Worm (Caenorhabditis elegans): Measurements from ENCODE around the gene sri-65.
A peak's percentile ranks its signal among the peaks of the same experiment; 100 is the strongest.

sri-65 gene

DNA sequence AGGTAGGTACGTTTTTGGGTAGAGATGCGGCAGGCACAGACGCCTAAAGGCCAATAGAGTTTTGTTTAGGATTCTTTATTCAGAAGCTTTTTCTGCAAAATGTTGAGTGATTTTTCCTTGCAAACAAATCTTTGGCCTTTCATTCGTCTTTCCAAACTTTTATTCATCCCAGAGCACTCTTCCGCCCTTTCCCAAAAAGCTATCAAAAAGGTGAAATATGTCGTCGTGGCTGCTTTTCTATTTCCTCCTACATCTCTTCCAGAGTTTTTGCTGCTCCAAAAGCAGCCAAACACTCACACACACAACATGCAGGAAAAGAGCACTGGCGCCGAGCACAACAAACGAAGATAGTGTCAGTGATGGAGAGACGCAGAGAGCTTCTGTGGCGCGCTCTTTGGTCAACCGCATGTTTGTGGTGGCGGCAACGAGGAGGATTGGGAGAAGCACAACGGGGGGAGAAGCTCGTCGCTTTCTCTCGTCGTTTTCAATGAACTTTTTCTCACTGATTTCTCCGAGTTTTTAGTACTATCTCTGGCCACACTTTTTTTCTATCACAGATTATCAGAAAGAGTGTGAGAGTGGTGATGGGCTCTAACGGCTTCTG, 37.3 kb downstream of the sri-65 start (continued):
- TF ChIP-seq F23B12.7 (tag; optimal IDR thresholded peaks at IDR 0.05; ENCODE audit: insufficient read depth) (no peak), attf-3 (GFP tag; conservative IDR thresholded peaks at IDR 0.05) (no peak), him-1 (tag; optimal IDR thresholded peaks at IDR 0.05) (no peak), F33H1.4 (GFP tag; IDR thresholded peaks at IDR 0.05) (no peak), xnd-1 (tag; optimal IDR thresholded peaks at IDR 0.05) (no peak), gei-17 (GFP tag; optimal IDR thresholded peaks at IDR 0.05) (peak; percentile 12), nhr-120 (GFP tag; IDR thresholded peaks at IDR 0.05) (no peak), ceh-40 (GFP tag; IDR thresholded peaks at IDR 0.05) (no peak), snpc-1.1 (tag; optimal IDR thresholded peaks at IDR 0.05; ENCODE audit: insufficient read depth) (no peak), ceh-58 (GFP tag; IDR thresholded peaks at IDR 0.05) (no peak), dox-1 (GFP tag; IDR thresholded peaks at IDR 0.05) (peak; percentile 42; the same call in 1 of the 2 replicates), tbp1 (GFP tag; optimal IDR thresholded peaks at IDR 0.05) (no peak), pbrm-1 (GFP tag; IDR thresholded peaks at IDR 0.05) (no peak), lin-54 (GFP tag; optimal IDR thresholded peaks at IDR 0.05) (no peak), lin-35 (GFP tag; optimal IDR thresholded peaks at IDR 0.05) (no peak), zfh-2 (GFP tag; conservative IDR thresholded peaks at IDR 0.05) (peak; percentile 92), K11D2.4 (GFP tag; IDR thresholded peaks at IDR 0.05) (no peak), lsl-1 (GFP tag; optimal IDR thresholded peaks at IDR 0.05) (no peak), ztf-3 (GFP tag; optimal IDR thresholded peaks at IDR 0.05) (no peak), cebp-1 (GFP tag; IDR thresholded peaks at IDR 0.05) (no peak), cebp-1 (tag; optimal IDR thresholded peaks at IDR 0.05) (peak; percentile 61), ZK185.1 (tag; optimal IDR thresholded peaks at IDR 0.05; ENCODE audit: poor library complexity, severe bottlenecking) (no peak), lir-1 (GFP tag; conservative IDR thresholded peaks at IDR 0.05) (no peak), lin-40 (tag; optimal IDR thresholded peaks at IDR 0.05) (no peak), ztf-6 (GFP tag; IDR thresholded peaks at IDR 0.05) (no peak), ets-4 (GFP tag; optimal IDR thresholded peaks at IDR 0.05) (peak; percentile 48), somi-1 (GFP tag; optimal IDR thresholded peaks at IDR 0.05) (no peak), F37B4.10 (GFP tag; IDR thresholded peaks at IDR 0.05) (no peak), die-1 (tag; optimal IDR thresholded peaks at IDR 0.05) (no peak), ccch-3 (GFP tag; optimal IDR thresholded peaks at IDR 0.05) (no peak)

DNA sequence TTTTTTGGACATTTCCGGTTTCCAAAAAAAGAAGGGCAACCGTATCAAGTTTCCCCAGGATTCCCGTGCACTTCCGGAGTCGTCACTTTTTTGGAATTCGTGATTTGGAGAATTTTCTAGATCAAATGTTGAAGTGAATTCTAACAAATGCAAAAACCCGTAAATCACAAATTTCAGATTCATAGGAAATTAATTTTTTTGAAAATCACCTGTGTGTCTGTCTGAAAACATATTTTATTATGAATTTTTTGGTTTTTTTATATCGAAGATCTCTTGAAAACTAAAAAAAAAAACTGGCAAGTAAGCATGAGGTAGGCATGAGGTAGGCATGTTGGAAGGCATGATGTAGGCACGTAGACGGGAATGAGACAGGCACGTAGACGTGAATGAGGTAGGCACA, 38.1 kb downstream of the sri-65 start:
- TF ChIP-seq B0336.3 (GFP tag; IDR thresholded peaks at IDR 0.05) (no peak), ceh-40 (GFP tag; IDR thresholded peaks at IDR 0.05) (no peak), somi-1 (GFP tag; optimal IDR thresholded peaks at IDR 0.05) (no peak), madf-3 (GFP tag; IDR thresholded peaks at IDR 0.05) (no peak), T07F8.4 (tag; optimal IDR thresholded peaks at IDR 0.05) (no peak), F39B2.1 (GFP tag; IDR thresholded peaks at IDR 0.05) (no peak)

DNA sequence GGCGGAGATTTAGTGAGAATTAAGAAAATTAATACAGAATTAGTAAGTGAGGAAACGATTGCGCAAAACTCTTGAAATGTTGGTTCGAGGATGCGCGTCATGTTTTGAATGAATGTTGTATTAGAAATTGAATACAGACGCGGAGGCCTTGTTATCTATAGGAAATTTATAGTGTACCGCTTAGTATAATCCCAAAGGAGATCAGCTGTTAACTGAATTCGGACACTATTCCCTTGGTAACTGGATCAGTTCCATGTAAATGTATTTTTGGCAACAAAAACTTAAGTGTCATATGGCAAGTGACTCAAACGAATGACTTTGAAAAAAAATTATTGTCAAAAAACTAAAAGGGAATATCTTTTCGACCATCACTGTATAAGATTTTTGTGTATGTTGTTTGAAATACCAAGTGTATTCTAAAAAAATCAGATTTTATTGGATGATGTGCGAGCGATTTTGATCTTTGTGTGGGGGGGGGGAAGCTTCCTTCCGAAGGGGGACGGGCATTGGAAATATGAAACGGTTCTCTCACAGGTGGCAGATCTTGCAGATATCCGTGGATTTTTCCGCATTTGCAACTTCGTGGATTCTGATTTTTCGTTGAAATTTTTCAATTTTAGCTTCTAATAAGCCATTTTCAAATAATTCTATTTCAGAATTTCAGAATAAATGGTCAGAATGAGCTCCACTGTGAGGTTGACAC, 41.6 kb downstream of the sri-65 start, which contains the start of the genes W08G11.5 and W08G11.1:
TSS of gene W08G11.5 (minus strand) at position 101 of the 703 bp plus-strand sequence.
TSS of gene W08G11.1 (plus strand) at position 653 of the 703 bp plus-strand sequence.
- TF ChIP-seq snpc-1.3 (tag; optimal IDR thresholded peaks at IDR 0.05; ENCODE audit: insufficient read depth) (no peak), tlf-1 (GFP tag; optimal IDR thresholded peaks at IDR 0.05) (no peak), C06A6.2 (GFP tag; conservative IDR thresholded peaks at IDR 0.05) (no peak), B0336.3 (GFP tag; IDR thresholded peaks at IDR 0.05) (no peak), nhr-27 (tag; optimal IDR thresholded peaks at IDR 0.05) (no peak), F49E8.2 (tag; optimal IDR thresholded peaks at IDR 0.05; ENCODE audit: insufficient read depth) (no peak), cebp-1 (GFP tag; IDR thresholded peaks at IDR 0.05) (no peak), cebp-1 (tag; optimal IDR thresholded peaks at IDR 0.05) (no peak), lin-54 (GFP tag; optimal IDR thresholded peaks at IDR 0.05) (no peak)
